Fruit fly (Drosophila melanogaster): Measurements from ENCODE around the gene Vps60.

Vps60 gene

DNA sequence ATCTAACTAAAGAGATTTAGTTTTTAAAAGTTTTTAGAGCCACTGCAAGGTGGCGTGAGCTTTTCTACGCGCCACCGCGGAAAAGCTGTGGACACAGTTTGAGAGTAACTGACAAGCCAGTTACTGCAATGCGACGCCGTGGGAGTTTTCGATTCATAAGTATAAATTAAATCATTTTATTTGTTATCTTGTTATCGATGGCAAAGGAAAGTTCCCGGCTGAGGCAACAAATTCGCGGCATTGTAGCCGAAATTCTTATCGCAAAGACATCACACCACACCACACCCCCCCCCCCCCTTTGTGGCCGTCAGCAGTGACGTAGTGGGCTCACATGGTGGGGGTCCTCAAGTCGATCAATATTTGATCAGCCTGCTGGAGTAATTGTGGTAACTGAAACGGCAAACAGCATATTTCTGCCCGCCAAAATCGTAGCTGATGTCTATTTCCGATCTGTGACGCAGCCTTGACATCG, 34.4 kb upstream of the Vps60 start (continued):
- TF ChIP-seq lov (optimal IDR thresholded peaks at IDR 0.05) (no peak), lov (GFP tag; IDR thresholded peaks at IDR 0.05) (0 out of 3 replicates have a peak, but pooled peaks have one; percentile 18), nmo (GFP tag; optimal IDR thresholded peaks at IDR 0.05) (peak; percentile 1), slou (GFP tag; optimal IDR thresholded peaks at IDR 0.05) (no peak), CG10209 (GFP tag; optimal IDR thresholded peaks at IDR 0.05) (peak; percentile 46), CG31365 (tag; optimal IDR thresholded peaks at IDR 0.05) (peak; percentile 18), Med (GFP tag) (peak; percentile 89), CG9932 (GFP tag; IDR thresholded peaks at IDR 0.05) (peak; percentile 35; the same call in 1 of the 2 replicates), Blimp-1 (GFP tag; optimal IDR thresholded peaks at IDR 0.05) (peak; percentile 25), CG1602 (GFP tag; optimal IDR thresholded peaks at IDR 0.05) (no peak), Adf1 (GFP tag; IDR thresholded peaks at IDR 0.05) (peak; percentile 35), CG2889 (GFP tag; IDR thresholded peaks at IDR 0.05) (0 out of 3 replicates have a peak, but pooled peaks have one; percentile 20), CG34376 (GFP tag; optimal IDR thresholded peaks at IDR 0.05) (peak; percentile 76), Atf6 (GFP tag; IDR thresholded peaks at IDR 0.05) (peak; percentile 62; the same call in 1 of the 2 replicates), Meics (GFP tag; optimal IDR thresholded peaks at IDR 0.05) (peak; percentile 68), Opbp (GFP tag; IDR thresholded peaks at IDR 0.05; ENCODE audit: partially characterized antibody) (no peak), CG11696 (GFP tag; IDR thresholded peaks at IDR 0.05) (no peak), CG12391 (tag; optimal IDR thresholded peaks at IDR 0.05) (no peak), C15 (GFP tag; IDR thresholded peaks at IDR 0.05) (no peak), crp (GFP tag; optimal IDR thresholded peaks at IDR 0.05) (peak in 1 of 2 experiments; percentile 4), CG15269 (tag; optimal IDR thresholded peaks at IDR 0.05) (peak; percentile 24), dmrt99B (tag; optimal IDR thresholded peaks at IDR 0.05) (peak; percentile 26), tup (GFP tag; optimal IDR thresholded peaks at IDR 0.05) (no peak), CG6654 (GFP tag; optimal IDR thresholded peaks at IDR 0.05) (peak; percentile 98), odd (GFP tag; optimal IDR thresholded peaks at IDR 0.05) (peak; percentile 64), nerfin-1 (tag; optimal IDR thresholded peaks at IDR 0.05) (peak; percentile 23), wdn (GFP tag; IDR thresholded peaks at IDR 0.05) (0 out of 2 replicates have a peak, but pooled peaks have one; percentile 11), Ptx1 (GFP tag; IDR thresholded peaks at IDR 0.05) (no peak), wek (GFP tag; optimal IDR thresholded peaks at IDR 0.05) (peak; percentile 34), hkb (optimal IDR thresholded peaks at IDR 0.05) (no peak), hkb (GFP tag; IDR thresholded peaks at IDR 0.05) (peak; percentile 66; the same call in 1 of the 2 replicates), ems (GFP tag; optimal IDR thresholded peaks at IDR 0.05) (no peak), CG10565 (GFP tag; optimal IDR thresholded peaks at IDR 0.05) (no peak), CG9215 (GFP tag; IDR thresholded peaks at IDR 0.05) (no peak), Rx (GFP tag; IDR thresholded peaks at IDR 0.05) (no peak), Hmx (GFP tag; optimal IDR thresholded peaks at IDR 0.05) (no peak), Lhr (GFP tag; optimal IDR thresholded peaks at IDR 0.05) (peak; percentile 0), CG3065 (GFP tag; optimal IDR thresholded peaks at IDR 0.05) (no peak), Deaf1 (tag; optimal IDR thresholded peaks at IDR 0.05) (no peak), Asciz (GFP tag; optimal IDR thresholded peaks at IDR 0.05) (peak; percentile 58), psq (GFP tag; optimal IDR thresholded peaks at IDR 0.05) (peak; percentile 5), wor (GFP tag; IDR thresholded peaks at IDR 0.05) (no peak), CG10274 (GFP tag; optimal IDR thresholded peaks at IDR 0.05) (peak; percentile 33), CG1603 (tag; optimal IDR thresholded peaks at IDR 0.05) (peak; percentile 62), CG18599 (GFP tag; optimal IDR thresholded peaks at IDR 0.05) (peak; percentile 83), bab2 (GFP tag; optimal IDR thresholded peaks at IDR 0.05) (peak; percentile 2), HmgD (GFP tag; optimal IDR thresholded peaks at IDR 0.05) (no peak), fd102C (GFP tag; optimal IDR thresholded peaks at IDR 0.05) (no peak), CG11504 (tag; optimal IDR thresholded peaks at IDR 0.05) (peak; percentile 36), sob (GFP tag; IDR thresholded peaks at IDR 0.05) (peak; percentile 37; the same call in 1 of the 2 replicates)

Measured in whole organism, embryonic.